Worm (Caenorhabditis elegans) whole organism, young adult: ENCODE results near the gene pqn-79.
A peak's percentile ranks its signal among the peaks of the same experiment; 100 is the strongest.

Source experiments
- B0019.2 ChIP-seq: fragments of 200-800 bp; sonication (Bioruptor generic); conservative IDR thresholded peaks from 2 replicates; pipeline ENCODE4 v1.3.6; 2022; ENCODE audit warnings: missing genetic modification reagents, missing genetic modification characterization, missing compliant biosample characterization
- B0261.1 ChIP-seq: sonication (generic microtip); optimal IDR thresholded peaks from 2 replicates; lab custom pipeline; 2016; ENCODE audit warnings: mild to moderate bottlenecking, missing genetic modification characterization, moderate library complexity, missing compliant biosample characterization
- B0336.3 ChIP-seq: fragments of 200-800 bp; sonication (Bioruptor generic); IDR thresholded peaks from 2 replicates; pipeline ENCODE4 v1.3.6; 2022; ENCODE audit warnings: missing genetic modification characterization, missing compliant biosample characterization
- D2030.7 ChIP-seq: fragments of 200-800 bp; sonication (Bioruptor generic); IDR thresholded peaks from 2 replicates; pipeline ENCODE4 v1.3.6; 2022; ENCODE audit warnings: missing genetic modification reagents, missing genetic modification characterization, missing compliant biosample characterization
- F22D6.2 ChIP-seq: sonication (generic microtip); optimal IDR thresholded peaks from 2 replicates; lab custom pipeline; 2016; ENCODE audit warnings: mild to moderate bottlenecking, missing genetic modification characterization, missing compliant biosample characterization
- F57A8.1 ChIP-seq: fragments of 200-800 bp; sonication (Bioruptor generic); optimal IDR thresholded peaks from 2 replicates; lab custom pipeline; 2018; ENCODE audit warnings: mild to moderate bottlenecking, missing genetic modification characterization, moderate library complexity, missing compliant biosample characterization
- K11D2.4 ChIP-seq: fragments of 200-800 bp; sonication (Bioruptor generic); IDR thresholded peaks from 2 replicates; pipeline ENCODE4 v1.3.6; 2022; ENCODE audit warnings: missing genetic modification reagents, missing genetic modification characterization, missing compliant biosample characterization
- K12H6.12 ChIP-seq: fragments of 200-800 bp; sonication (Bioruptor generic); optimal IDR thresholded peaks from 2 replicates; lab custom pipeline; 2018; ENCODE audit warnings: mild to moderate bottlenecking, missing genetic modification characterization, missing compliant biosample characterization
- T07F8.4 ChIP-seq: sonication (generic microtip); optimal IDR thresholded peaks from 2 replicates; lab custom pipeline; 2016; ENCODE audit warnings: mild to moderate bottlenecking, missing genetic modification characterization, moderate library complexity, missing compliant biosample characterization
- Y56A3A.18 ChIP-seq: fragments of 200-800 bp; sonication (Bioruptor generic); IDR thresholded peaks from 2 replicates; pipeline ENCODE4 v1.3.6; 2022; ENCODE audit warnings: missing genetic modification reagents, missing genetic modification characterization, missing compliant biosample characterization
- athp-1 ChIP-seq: sonication (generic microtip); optimal IDR thresholded peaks from 2 replicates; lab custom pipeline; 2017; ENCODE audit warnings: mild to moderate bottlenecking, missing genetic modification characterization, missing compliant biosample characterization
- cebp-1 ChIP-seq, 2 experiments: fragments of 200-800 bp in 1 of 2; sonication (Bioruptor generic) in 1 of 2; sonication (generic microtip) in 1 of 2; IDR thresholded peaks in 1 of 2; optimal IDR thresholded peaks in 1 of 2; 2 replicates each; pipeline versions ENCODE4 v1.3.6 to Lab custom; 2017 to 2022; ENCODE audit warnings: missing compliant biosample characterization in 2 of 2, missing genetic modification characterization in 2 of 2, mild to moderate bottlenecking in 1 of 2, missing genetic modification reagents in 1 of 2, moderate library complexity in 1 of 2
- ceh-40 ChIP-seq: fragments of 200-800 bp; sonication (Bioruptor generic); IDR thresholded peaks from 2 replicates; pipeline ENCODE4 v1.3.6; 2022; ENCODE audit warnings: missing genetic modification characterization, missing compliant biosample characterization
- ceh-79 ChIP-seq: sonication (generic microtip); optimal IDR thresholded peaks from 2 replicates; lab custom pipeline; 2017; ENCODE audit warnings: mild to moderate bottlenecking, missing genetic modification characterization, missing compliant biosample characterization
- ceh-91 ChIP-seq: fragments of 200-800 bp; sonication (Bioruptor generic); IDR thresholded peaks from 2 replicates; pipeline ENCODE4 v1.3.6; 2022; ENCODE audit warnings: missing genetic modification reagents, missing genetic modification characterization, missing compliant biosample characterization
- die-1 ChIP-seq: sonication (generic microtip); optimal IDR thresholded peaks from 2 replicates; lab custom pipeline; 2016; ENCODE audit warnings: missing genotype, mild to moderate bottlenecking, missing genetic modification characterization, missing compliant biosample characterization
- dox-1 ChIP-seq: fragments of 200-800 bp; sonication (Bioruptor generic); IDR thresholded peaks from 2 replicates; pipeline ENCODE4 v1.3.6; 2022; ENCODE audit warnings: missing genetic modification reagents, missing genetic modification characterization, missing compliant biosample characterization
- dpff-1 ChIP-seq: sonication (generic microtip); optimal IDR thresholded peaks from 2 replicates; lab custom pipeline; 2017; ENCODE audit warnings: mild to moderate bottlenecking, missing genetic modification characterization, missing compliant biosample characterization
- fkh-3 ChIP-seq: sonication (generic microtip); optimal IDR thresholded peaks from 2 replicates; lab custom pipeline; 2016; ENCODE audit warnings: mild to moderate bottlenecking, missing genetic modification characterization, missing compliant biosample characterization
- hmg-1.2 ChIP-seq: fragments of 200-800 bp; sonication (Bioruptor generic); IDR thresholded peaks from 2 replicates; pipeline ENCODE4 v1.3.6; 2022; ENCODE audit warnings: missing genetic modification reagents, missing genetic modification characterization, missing compliant biosample characterization
- lag-1 ChIP-seq: fragments of 200-800 bp; sonication (Bioruptor generic); IDR thresholded peaks from 2 replicates; pipeline ENCODE4 v1.3.6; 2022; ENCODE audit warnings: missing genetic modification reagents, missing genetic modification characterization, missing compliant biosample characterization
- let-607 ChIP-seq, 2 experiments: fragments of 200-800 bp in 1 of 2; sonication (Bioruptor generic) in 1 of 2; sonication (generic microtip) in 1 of 2; optimal IDR thresholded peaks; 2 replicates each; lab custom pipeline; 2016 to 2018; ENCODE audit warnings: mild to moderate bottlenecking in 2 of 2, missing compliant biosample characterization in 2 of 2, missing genetic modification characterization in 2 of 2, moderate library complexity in 2 of 2, missing genotype in 1 of 2
- lin-35 ChIP-seq, 3 experiments: fragments of 150-350 bp in 2 of 3; sonication (generic microtip) in 1 of 3; optimal IDR thresholded peaks; 2 replicates each; lab custom pipeline; 2014 to 2018; ENCODE audit warnings: missing biosample characterization in 3 of 3, missing genetic modification characterization in 3 of 3, missing genetic modification reagents in 3 of 3
- lin-54 ChIP-seq: fragments of 200-800 bp; sonication (Bioruptor generic); optimal IDR thresholded peaks from 2 replicates; lab custom pipeline; 2018; ENCODE audit warnings: mild to moderate bottlenecking, missing genetic modification characterization, missing compliant biosample characterization
- madf-10 ChIP-seq: sonication (generic microtip); optimal IDR thresholded peaks from 2 replicates; lab custom pipeline; 2016; ENCODE audit warnings: mild to moderate bottlenecking, missing genetic modification characterization, missing compliant biosample characterization
- madf-3 ChIP-seq: fragments of 200-800 bp; sonication (Bioruptor generic); IDR thresholded peaks from 2 replicates; pipeline ENCODE4 v1.3.6; 2022; ENCODE audit warnings: missing genetic modification reagents, missing genetic modification characterization, missing compliant biosample characterization
- mcd-1 ChIP-seq: fragments of 200-800 bp; sonication (Bioruptor generic); IDR thresholded peaks from 2 replicates; pipeline ENCODE4 v1.3.6; 2022; ENCODE audit warnings: missing genetic modification reagents, missing genetic modification characterization, missing compliant biosample characterization
- nfya-1 ChIP-seq: sonication (generic microtip); optimal IDR thresholded peaks from 2 replicates; lab custom pipeline; 2017; ENCODE audit warnings: antibody characterized with exemption, missing compliant biosample characterization, missing genetic modification characterization, borderline replicate concordance; ENCODE audit not compliant: insufficient read depth
- nfyb-1 ChIP-seq: fragments of 200-800 bp; sonication (Bioruptor generic); IDR thresholded peaks from 2 replicates; pipeline ENCODE4 v1.3.6; 2022; ENCODE audit warnings: missing genetic modification reagents, missing genetic modification characterization, missing compliant biosample characterization
- nhr-90 ChIP-seq: sonication (generic microtip); optimal IDR thresholded peaks from 2 replicates; lab custom pipeline; 2016; ENCODE audit warnings: missing genotype, mild to moderate bottlenecking, missing genetic modification characterization, missing compliant biosample characterization
- pha-4 ChIP-seq: fragments of 150-350 bp; sonication (generic microtip); optimal IDR thresholded peaks from 2 replicates; lab custom pipeline; 2014; ENCODE audit warnings: missing biosample characterization, missing genetic modification reagents, missing genetic modification characterization
- rcor-1 ChIP-seq: fragments of 200-800 bp; sonication (Bioruptor generic); IDR thresholded peaks from 2 replicates; pipeline ENCODE4 v1.3.6; 2022; ENCODE audit warnings: missing genetic modification reagents, missing genetic modification characterization, missing compliant biosample characterization
- snpc-4 ChIP-seq, 5 experiments: fragments of 150-350 bp in 1 of 5; sonication (generic microtip) in 4 of 5; optimal IDR thresholded peaks; 2 replicates each; lab custom pipeline; 2014 to 2018; ENCODE audit warnings: missing genetic modification characterization in 5 of 5, missing biosample characterization in 3 of 5, antibody characterized with exemption in 2 of 5, mild to moderate bottlenecking in 2 of 5, missing compliant biosample characterization in 2 of 5, missing genotype in 2 of 5, moderate library complexity in 2 of 5, missing genetic modification reagents in 1 of 5
- tbp1 ChIP-seq: fragments of 200-800 bp; sonication (Bioruptor generic); optimal IDR thresholded peaks from 2 replicates; lab custom pipeline; 2018; ENCODE audit warnings: mild to moderate bottlenecking, missing genetic modification characterization, missing compliant biosample characterization
- ztf-26 ChIP-seq: sonication (generic microtip); optimal IDR thresholded peaks from 2 replicates; lab custom pipeline; 2017; ENCODE audit warnings: missing genetic modification characterization, missing compliant biosample characterization

The pqn-79 gene

DNA sequence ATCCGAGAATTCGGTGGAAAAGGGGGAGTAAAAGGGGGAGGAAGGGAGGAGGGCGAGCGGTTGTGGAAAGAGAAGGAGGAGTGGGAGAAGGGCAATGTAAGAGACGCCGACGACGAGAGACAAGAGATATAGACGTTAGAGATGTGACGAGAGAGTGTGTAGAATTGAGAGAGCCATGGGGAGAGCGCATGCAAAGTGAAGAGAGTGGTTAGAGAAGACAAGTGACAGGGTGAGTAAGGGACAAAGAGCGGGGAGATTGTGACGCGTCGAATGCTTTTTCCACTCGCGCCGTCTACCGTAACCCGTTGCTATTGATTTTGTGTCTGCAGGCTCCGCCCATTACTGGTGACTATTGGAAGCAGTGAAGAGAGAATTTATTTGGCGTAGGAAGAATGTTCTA lies 24.6 kb upstream of the pqn-79 start (continued):
- TF ChIP-seq mcd-1 (GFP tag; lab: Robert Waterston, UW) (peak; percentile 79), K12H6.12 (tag; lab: Kevin White, UChicago) (peak; percentile 59), Y56A3A.18 (GFP tag; lab: Robert Waterston, UW) (no peak), lin-35 (GFP tag; optimal IDR thresholded peaks at IDR 0.05; lab: Kevin White, UChicago) (peak in 1 of 3 experiments; percentile 11), lag-1 (GFP tag; lab: Robert Waterston, UW) (no peak), lin-54 (GFP tag; lab: Kevin White, UChicago) (peak; percentile 40), ceh-79 (tag; lab: Kevin White, UChicago) (no peak), nfyb-1 (GFP tag; lab: Robert Waterston, UW) (peak; percentile 98), madf-3 (no peak), hmg-1.2 (GFP tag; lab: Robert Waterston, UW) (peak; percentile 100), B0019.2 (GFP tag; lab: Robert Waterston, UW) (no peak), tbp1 (GFP tag; lab: Kevin White, UChicago) (peak; percentile 37), snpc-4 (GFP tag; optimal IDR thresholded peaks at IDR 0.05; lab: Kevin White, UChicago) (no peak), snpc-4 (tag; optimal IDR thresholded peaks at IDR 0.05; lab: Kevin White, UChicago) (peak in 3 of 4 experiments; percentile 67 to 74 (median 72)), nhr-90 (no peak), B0336.3 (no peak), rcor-1 (GFP tag; lab: Robert Waterston, UW) (0 out of 2 replicates have a peak, but pooled peaks have one; percentile 29), nfya-1 (tag; lab: Kevin White, UChicago) (no peak), K11D2.4 (peak; percentile 59; the same call in 1 of the 2 replicates), cebp-1 (GFP tag; IDR thresholded peaks at IDR 0.05; lab: Robert Waterston, UW) (0 out of 2 replicates have a peak, but pooled peaks have one; percentile 23), cebp-1 (tag; optimal IDR thresholded peaks at IDR 0.05; lab: Kevin White, UChicago) (no peak), let-607 (tag; optimal IDR thresholded peaks at IDR 0.05; lab: Kevin White, UChicago) (peak in 1 of 2 experiments; percentile 50), B0261.1 (no peak), pha-4 (tag; lab: Kevin White, UChicago) (peak; percentile 39), athp-1 (tag; lab: Kevin White, UChicago) (no peak), die-1 (tag; lab: Kevin White, UChicago) (no peak), ceh-40 (GFP tag; lab: Robert Waterston, UW) (no peak), ceh-91 (GFP tag; lab: Robert Waterston, UW) (no peak), F22D6.2 (peak; percentile 44), madf-10 (tag; lab: Kevin White, UChicago) (peak; percentile 33), ztf-26 (tag; lab: Kevin White, UChicago) (peak; percentile 76), dpff-1 (tag; lab: Kevin White, UChicago) (no peak)

DNA sequence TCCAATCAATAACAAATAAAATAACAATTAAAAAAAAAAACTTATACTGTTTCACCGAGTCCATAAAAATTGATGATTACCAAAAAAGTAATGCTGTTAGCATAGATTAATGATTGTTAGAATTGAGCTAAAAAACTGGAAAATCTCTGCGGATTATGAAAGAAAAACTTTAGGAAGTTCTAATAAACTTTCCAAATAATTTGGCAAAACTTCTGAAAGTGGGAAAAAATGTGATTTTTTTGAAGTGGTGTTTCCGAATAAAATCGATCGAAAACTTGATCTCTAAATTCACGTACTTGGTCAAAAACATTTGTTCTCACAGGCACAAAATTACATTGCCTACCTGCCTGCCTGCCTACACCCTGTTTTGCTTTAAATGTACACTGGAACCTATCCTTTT lies 23.7 kb upstream of the pqn-79 start:
- TF ChIP-seq die-1 (tag; lab: Kevin White, UChicago) (no peak), fkh-3 (no peak), dox-1 (GFP tag; lab: Robert Waterston, UW) (no peak), T07F8.4 (tag; lab: Kevin White, UChicago) (no peak), F57A8.1 (GFP tag; lab: Kevin White, UChicago) (no peak), ceh-40 (GFP tag; lab: Robert Waterston, UW) (no peak)
- TF ChIP-seq, all 124 proteins: peak for 0

DNA sequence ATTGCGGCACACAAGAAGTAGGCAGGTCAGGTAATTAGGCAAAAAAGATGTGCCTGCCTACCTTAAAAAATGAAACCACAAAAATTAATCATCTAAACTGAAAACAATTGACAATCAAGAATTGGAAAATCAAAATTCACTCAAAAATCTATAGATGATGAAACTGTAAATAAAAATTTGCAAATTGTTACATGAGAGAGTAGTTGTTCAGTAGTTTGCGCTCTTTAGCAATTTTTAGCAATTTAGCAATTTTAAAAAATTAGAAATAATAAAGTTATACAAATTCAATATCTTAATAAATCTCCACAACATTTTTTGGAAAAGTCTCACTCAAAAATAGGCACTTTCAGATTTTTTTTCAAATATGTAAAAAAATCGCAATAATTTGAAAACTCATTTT lies 23.3 kb upstream of the pqn-79 start:
- no peak for TF ChIP-seq snpc-4 (GFP tag; optimal IDR thresholded peaks at IDR 0.05; lab: Kevin White, UChicago)
- peak in 1 of 4 experiments; percentile 52 for TF ChIP-seq snpc-4 (tag; optimal IDR thresholded peaks at IDR 0.05; lab: Kevin White, UChicago)
- no peak for TF ChIP-seq D2030.7 (GFP tag; lab: Robert Waterston, UW)
